Worm (Caenorhabditis elegans) whole organism, L3 larva: Measurements from ENCODE around the gene mpst-1.

Experiments
- R02D3.7 ChIP-seq: fragments of 150-350 bp; optimal IDR thresholded peaks from 2 replicates; lab custom pipeline; 2014; ENCODE audit warnings: missing biosample characterization, missing genetic modification characterization
- ZK546.5 ChIP-seq: sonication (generic microtip); optimal IDR thresholded peaks from 2 replicates; lab custom pipeline; 2017; ENCODE audit warnings: missing biosample characterization, missing genetic modification characterization
- aly-2 ChIP-seq: fragments of 150-350 bp; optimal IDR thresholded peaks from 2 replicates; lab custom pipeline; 2014; ENCODE audit warnings: missing biosample characterization, missing genetic modification characterization
- ama-1 ChIP-seq: fragments of 150-350 bp; optimal IDR thresholded peaks from 2 replicates; lab custom pipeline; 2018
- ceh-16 ChIP-seq: sonication (generic microtip); optimal IDR thresholded peaks from 2 replicates; lab custom pipeline; 2017; ENCODE audit warnings: missing biosample characterization, missing genetic modification characterization
- ceh-28 ChIP-seq: fragments of 150-350 bp; optimal IDR thresholded peaks from 2 replicates; lab custom pipeline; 2014; ENCODE audit warnings: missing biosample characterization, missing genetic modification reagents, missing genetic modification characterization
- ceh-82 ChIP-seq: fragments of 150-350 bp; optimal IDR thresholded peaks from 2 replicates; lab custom pipeline; 2014; ENCODE audit warnings: missing biosample characterization, missing genetic modification characterization
- ceh-9 ChIP-seq: sonication (generic microtip); optimal IDR thresholded peaks from 2 replicates; lab custom pipeline; 2018; ENCODE audit warnings: missing biosample characterization, missing genetic modification characterization
- daf-12 ChIP-seq: fragments of 150-350 bp; optimal IDR thresholded peaks from 2 replicates; lab custom pipeline; 2014; ENCODE audit warnings: missing biosample characterization, missing genetic modification reagents, missing genetic modification characterization
- egl-27 ChIP-seq: sonication (generic microtip); optimal IDR thresholded peaks from 4 replicates; lab custom pipeline; 2017; ENCODE audit warnings: missing biosample characterization, missing genetic modification reagents, missing genetic modification characterization
- egl-5 ChIP-seq: fragments of 150-350 bp; optimal IDR thresholded peaks from 2 replicates; lab custom pipeline; 2017; ENCODE audit warnings: missing biosample characterization, missing genetic modification reagents, missing genetic modification characterization, inconsistent platforms
- elt-1 ChIP-seq: fragments of 150-350 bp; optimal IDR thresholded peaks from 2 replicates; lab custom pipeline; 2014; ENCODE audit warnings: missing biosample characterization, missing genetic modification characterization
- elt-2 ChIP-seq: sonication (generic microtip); optimal IDR thresholded peaks from 2 replicates; lab custom pipeline; 2016; ENCODE audit warnings: missing genetic modification reagents, mild to moderate bottlenecking, missing genetic modification characterization, missing compliant biosample characterization
- elt-3 ChIP-seq, 3 experiments: fragments of 150-350 bp in 1 of 3; sonication (generic microtip) in 2 of 3; optimal IDR thresholded peaks; 2 replicates in 2 of 3; 4 replicates in 1 of 3; lab custom pipeline; 2014 to 2017; ENCODE audit warnings: missing biosample characterization in 3 of 3, missing genetic modification characterization in 3 of 3
- eor-1 ChIP-seq, 2 experiments: fragments of 150-350 bp; optimal IDR thresholded peaks; 2 replicates each; lab custom pipeline; 2014 to 2018; ENCODE audit warnings: missing biosample characterization in 2 of 2, missing genetic modification characterization in 2 of 2
- fkh-10 ChIP-seq: sonication (generic microtip); optimal IDR thresholded peaks from 2 replicates; lab custom pipeline; 2017; ENCODE audit warnings: missing biosample characterization, missing genetic modification reagents, missing genetic modification characterization
- fkh-2 ChIP-seq: fragments of 150-350 bp; optimal IDR thresholded peaks from 2 replicates; lab custom pipeline; 2014; ENCODE audit warnings: missing biosample characterization, missing genetic modification reagents, missing genetic modification characterization
- fos-1 ChIP-seq: fragments of 150-350 bp; optimal IDR thresholded peaks from 2 replicates; lab custom pipeline; 2014; ENCODE audit warnings: missing biosample characterization, missing genetic modification characterization
- hmg-11 ChIP-seq: sonication (generic microtip); optimal IDR thresholded peaks from 2 replicates; lab custom pipeline; 2016; ENCODE audit warnings: missing genetic modification characterization, missing compliant biosample characterization
- jun-1 ChIP-seq: fragments of 150-350 bp; optimal IDR thresholded peaks from 2 replicates; lab custom pipeline; 2014; ENCODE audit warnings: missing biosample characterization, missing genetic modification reagents, missing genetic modification characterization
- lin-15B ChIP-seq: fragments of 150-350 bp; optimal IDR thresholded peaks from 2 replicates; lab custom pipeline; 2014; ENCODE audit warnings: missing biosample characterization, missing genetic modification characterization
- lin-39 ChIP-seq: fragments of 150-350 bp; optimal IDR thresholded peaks from 2 replicates; lab custom pipeline; 2018; ENCODE audit warnings: missing biosample characterization, missing genetic modification reagents, missing genetic modification characterization
- lsy-12 ChIP-seq: sonication (generic microtip); optimal IDR thresholded peaks from 2 replicates; lab custom pipeline; 2016; ENCODE audit warnings: mild to moderate bottlenecking, missing genetic modification characterization, missing compliant biosample characterization
- mdl-1 ChIP-seq: fragments of 150-350 bp; optimal IDR thresholded peaks from 2 replicates; lab custom pipeline; 2014; ENCODE audit warnings: missing biosample characterization, missing genetic modification characterization
- mml-1 ChIP-seq: fragments of 150-350 bp; sonication (generic microtip); optimal IDR thresholded peaks from 3 replicates; lab custom pipeline; 2014; ENCODE audit warnings: missing biosample characterization, missing genetic modification characterization
- nfya-1 ChIP-seq: sonication (generic microtip); optimal IDR thresholded peaks from 2 replicates; lab custom pipeline; 2017; ENCODE audit warnings: missing genetic modification characterization, mild to moderate bottlenecking, missing compliant biosample characterization, antibody characterized with exemption, moderate library complexity; ENCODE audit not compliant: insufficient read depth
- nhr-11 ChIP-seq: fragments of 150-350 bp; optimal IDR thresholded peaks from 2 replicates; lab custom pipeline; 2014; ENCODE audit warnings: missing biosample characterization, missing genetic modification characterization
- nhr-12 ChIP-seq: fragments of 150-350 bp; optimal IDR thresholded peaks from 2 replicates; lab custom pipeline; 2014; ENCODE audit warnings: missing biosample characterization, missing genetic modification characterization
- nhr-23 ChIP-seq: fragments of 150-350 bp; optimal IDR thresholded peaks from 2 replicates; lab custom pipeline; 2014; ENCODE audit warnings: missing biosample characterization, missing genetic modification reagents, missing genetic modification characterization
- nhr-237 ChIP-seq: fragments of 150-350 bp; optimal IDR thresholded peaks from 2 replicates; lab custom pipeline; 2014; ENCODE audit warnings: missing biosample characterization, missing genetic modification characterization
- nhr-25 ChIP-seq: sonication (generic microtip); optimal IDR thresholded peaks from 2 replicates; lab custom pipeline; 2017; ENCODE audit warnings: missing biosample characterization, missing genetic modification characterization
- nhr-28 ChIP-seq: fragments of 150-350 bp; optimal IDR thresholded peaks from 2 replicates; lab custom pipeline; 2014; ENCODE audit warnings: missing biosample characterization, missing genetic modification characterization
- nhr-43 ChIP-seq: sonication (generic microtip); optimal IDR thresholded peaks from 2 replicates; lab custom pipeline; 2016; ENCODE audit warnings: mild to moderate bottlenecking, missing genetic modification characterization, missing compliant biosample characterization; ENCODE audit not compliant: poor library complexity, severe bottlenecking
- nhr-67 ChIP-seq: fragments of 150-350 bp; optimal IDR thresholded peaks from 2 replicates; lab custom pipeline; 2014; ENCODE audit warnings: missing biosample characterization, missing genetic modification characterization
- nhr-76 ChIP-seq: fragments of 150-350 bp; sonication (generic microtip); optimal IDR thresholded peaks from 5 replicates; lab custom pipeline; 2014; ENCODE audit warnings: missing biosample characterization, missing genetic modification characterization
- nhr-77 ChIP-seq: fragments of 150-350 bp; optimal IDR thresholded peaks from 2 replicates; lab custom pipeline; 2014; ENCODE audit warnings: missing biosample characterization, missing genetic modification characterization
- pha-4 ChIP-seq: fragments of 150-350 bp; optimal IDR thresholded peaks from 2 replicates; lab custom pipeline; 2014; ENCODE audit warnings: missing biosample characterization, missing genetic modification reagents, missing genetic modification characterization
- pqm-1 ChIP-seq: fragments of 150-350 bp; optimal IDR thresholded peaks from 2 replicates; lab custom pipeline; 2017; ENCODE audit warnings: missing biosample characterization, missing genetic modification characterization, inconsistent platforms
- sea-2 ChIP-seq: fragments of 150-350 bp; sonication (generic microtip); optimal IDR thresholded peaks from 4 replicates; lab custom pipeline; 2014; ENCODE audit warnings: missing biosample characterization, missing genetic modification reagents, missing genetic modification characterization
- skn-1 ChIP-seq: fragments of 150-350 bp; optimal IDR thresholded peaks from 2 replicates; lab custom pipeline; 2014; ENCODE audit warnings: missing biosample characterization, missing genetic modification characterization
- snpc-4 ChIP-seq: fragments of 150-350 bp; optimal IDR thresholded peaks from 2 replicates; lab custom pipeline; 2014; ENCODE audit warnings: missing biosample characterization, missing genetic modification characterization
- tbx-2 ChIP-seq: sonication (generic microtip); optimal IDR thresholded peaks from 2 replicates; lab custom pipeline; 2016; ENCODE audit warnings: mild to moderate bottlenecking, missing genetic modification characterization, missing compliant biosample characterization
- unc-39 ChIP-seq: sonication (generic microtip); optimal IDR thresholded peaks from 4 replicates; lab custom pipeline; 2017; ENCODE audit warnings: missing biosample characterization, missing genetic modification characterization
- unc-62 ChIP-seq: fragments of 150-350 bp; sonication (generic microtip); optimal IDR thresholded peaks from 4 replicates; lab custom pipeline; 2014; ENCODE audit warnings: missing biosample characterization, missing genetic modification reagents, missing genetic modification characterization
- zag-1 ChIP-seq: fragments of 150-350 bp; optimal IDR thresholded peaks from 2 replicates; lab custom pipeline; 2014; ENCODE audit warnings: missing biosample characterization, missing genetic modification characterization
- ztf-11 ChIP-seq: fragments of 150-350 bp; optimal IDR thresholded peaks from 2 replicates; lab custom pipeline; 2014; ENCODE audit warnings: missing biosample characterization, missing genetic modification characterization
- ztf-4 ChIP-seq: fragments of 150-350 bp; optimal IDR thresholded peaks from 2 replicates; lab custom pipeline; 2014; ENCODE audit warnings: missing biosample characterization, missing genetic modification characterization

mpst-1 gene

DNA sequence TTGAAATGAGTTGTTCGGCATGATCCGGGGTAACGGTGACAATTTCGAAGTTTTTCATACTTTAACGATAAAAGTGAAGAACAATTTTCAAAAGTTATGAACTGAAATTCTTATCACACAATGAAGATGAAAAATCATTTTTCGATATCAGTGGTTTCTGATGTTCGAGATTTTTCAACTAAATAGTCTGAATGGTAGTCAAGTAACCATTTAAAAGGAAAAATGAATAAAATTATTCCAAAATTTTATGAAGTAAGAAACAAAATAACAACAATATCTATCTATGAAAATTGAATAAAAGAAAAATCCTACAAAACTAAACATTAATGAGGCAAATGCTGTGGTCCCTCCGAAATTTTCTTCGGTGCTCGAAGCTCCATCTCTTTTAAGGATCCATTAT, 1.2 kb downstream of the mpst-1 start, which contains the start of gene D2023.4:
Gene D2023.4 (minus strand): TSS at position 101 of the 400 bp plus-strand sequence.
- TF ChIP-seq nhr-12 (tag; lab: Kevin White, UChicago) (no peak), ceh-82 (tag; lab: Kevin White, UChicago) (no peak), hmg-11 (tag; lab: Kevin White, UChicago) (no peak), unc-39 (no peak), ztf-11 (tag; lab: Kevin White, UChicago) (no peak), elt-2 (tag; lab: Kevin White, UChicago) (peak; percentile 51)

DNA sequence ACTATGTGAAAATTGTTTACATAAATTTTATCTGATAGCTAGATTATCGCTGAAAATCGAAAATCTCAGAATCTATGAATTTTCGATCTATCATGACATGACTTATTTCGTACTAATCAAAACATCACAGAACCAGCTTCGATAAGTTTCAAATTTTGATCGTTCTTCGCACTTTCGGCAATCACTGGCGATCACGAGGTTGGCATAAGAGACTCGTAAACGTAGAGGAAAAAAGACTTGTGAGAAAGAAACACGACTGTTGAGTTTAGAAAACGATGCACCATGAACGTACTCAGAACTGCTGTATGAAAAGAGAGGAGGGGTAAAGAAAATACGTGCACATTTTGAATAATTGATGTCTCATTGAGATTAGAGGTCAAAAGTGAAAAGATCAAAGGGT, 2.9 kb downstream of the mpst-1 start:
- TF ChIP-seq tbx-2 (no peak), elt-1 (tag; lab: Kevin White, UChicago) (peak; percentile 87), nhr-12 (tag; lab: Kevin White, UChicago) (no peak), egl-5 (tag; lab: Kevin White, UChicago) (no peak), lsy-12 (tag; lab: Kevin White, UChicago) (peak; percentile 65), ceh-82 (tag; lab: Kevin White, UChicago) (no peak), ztf-11 (tag; lab: Kevin White, UChicago) (no peak), zag-1 (tag; lab: Kevin White, UChicago) (no peak), nhr-77 (tag; lab: Kevin White, UChicago) (no peak), fkh-2 (no peak), nhr-237 (tag; lab: Kevin White, UChicago) (no peak), mml-1 (tag; lab: Kevin White, UChicago) (peak; percentile 9), ceh-16 (tag; lab: Kevin White, UChicago) (no peak), ceh-28 (tag; lab: Kevin White, UChicago) (no peak), pha-4 (tag; lab: Kevin White, UChicago) (peak; percentile 84), unc-39 (no peak), nhr-28 (tag; lab: Kevin White, UChicago) (no peak), mdl-1 (no peak), nhr-67 (no peak), skn-1 (no peak), elt-2 (tag; lab: Kevin White, UChicago) (peak; percentile 94), nhr-43 (peak; percentile 75), nfya-1 (tag; lab: Kevin White, UChicago) (peak; percentile 85), ZK546.5 (tag; lab: Kevin White, UChicago) (no peak), aly-2 (tag; lab: Kevin White, UChicago) (no peak), ama-1 (lab: Kevin White, UChicago) (peak; percentile 83), lin-15B (tag; lab: Kevin White, UChicago) (peak; percentile 40), hmg-11 (tag; lab: Kevin White, UChicago) (no peak), snpc-4 (tag; lab: Kevin White, UChicago) (peak; percentile 12), pqm-1 (peak; percentile 97), fkh-10 (GFP tag; lab: Kevin White, UChicago) (no peak), jun-1 (tag; lab: Kevin White, UChicago) (peak; percentile 69), sea-2 (GFP tag; lab: Kevin White, UChicago) (no peak), ztf-4 (peak; percentile 17), nhr-11 (tag; lab: Kevin White, UChicago) (peak; percentile 67), eor-1 (tag; optimal IDR thresholded peaks at IDR 0.05; lab: Kevin White, UChicago) (peak in 1 of 2 experiments; percentile 9), lin-39 (tag; lab: Kevin White, UChicago) (peak; percentile 77), egl-27 (tag; lab: Kevin White, UChicago) (no peak), elt-3 (tag; optimal IDR thresholded peaks at IDR 0.05; lab: Kevin White, UChicago) (peak in 1 of 3 experiments; percentile 19), nhr-23 (tag; lab: Kevin White, UChicago) (peak; percentile 75), R02D3.7 (tag; lab: Kevin White, UChicago) (peak; percentile 25), daf-12 (tag; lab: Kevin White, UChicago) (no peak), nhr-25 (peak; percentile 78), ceh-9 (no peak), fos-1 (tag; lab: Kevin White, UChicago) (no peak), unc-62 (GFP tag; lab: Kevin White, UChicago) (peak; percentile 54), nhr-76 (tag; lab: Kevin White, UChicago) (no peak)
- TF ChIP-seq, all 47 proteins: peak for 21
